Fruit fly (Drosophila melanogaster): ENCODE measurements around the gene cact.

The cact gene

DNA sequence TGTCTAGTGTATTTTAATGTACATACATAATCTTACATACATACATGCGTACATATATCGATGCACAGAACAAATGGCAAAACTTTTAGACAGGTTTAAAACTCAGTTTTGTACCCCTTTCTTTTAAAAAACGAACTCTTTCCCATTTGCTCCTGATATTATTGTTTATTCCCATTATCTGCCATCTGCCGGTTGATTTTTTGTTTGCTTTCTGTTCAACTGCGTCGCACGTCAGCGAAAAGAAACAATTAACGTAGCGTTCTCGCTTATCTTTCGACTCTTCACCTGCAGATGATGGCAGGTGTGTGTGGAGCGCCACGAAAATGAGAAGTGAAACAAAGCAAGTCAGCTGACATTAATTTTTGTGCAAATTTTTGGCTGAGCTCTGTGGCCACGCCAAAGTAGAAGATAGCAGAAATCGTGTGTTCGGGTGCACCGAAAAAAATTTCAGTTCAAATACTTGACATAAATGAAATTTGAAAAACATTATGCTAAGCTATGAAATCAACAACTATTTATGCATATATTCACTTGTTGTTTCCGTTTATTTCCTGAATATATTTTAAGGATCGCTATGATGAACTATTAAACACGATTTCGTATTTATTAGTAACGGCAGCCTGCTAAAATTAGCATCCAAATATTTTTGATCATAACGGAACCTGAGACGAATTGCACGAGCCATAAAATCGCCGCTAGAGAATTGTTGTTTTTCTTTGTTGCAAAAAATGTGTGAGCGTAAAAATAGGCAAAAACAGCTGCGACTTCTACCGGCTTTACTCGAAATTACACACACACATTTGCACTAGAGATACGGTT lies 55.1 kb downstream of the cact start (continued):
- TF ChIP-seq CG17612 (GFP tag; IDR thresholded peaks at IDR 0.05), result no peak
- no peak for TF ChIP-seq dan (GFP tag; IDR thresholded peaks at IDR 0.05)
- no peak for TF ChIP-seq CG7357 (GFP tag; IDR thresholded peaks at IDR 0.05)
- no peak for TF ChIP-seq exex (tag; optimal IDR thresholded peaks at IDR 0.05)
- TF ChIP-seq HLHmδ (GFP tag; optimal IDR thresholded peaks at IDR 0.05), result no peak
- TF ChIP-seq grau (tag; optimal IDR thresholded peaks at IDR 0.05), result peak; percentile 22
- TF ChIP-seq Hr78 (GFP tag; optimal IDR thresholded peaks at IDR 0.05), result no peak
- TF ChIP-seq CG12071 (GFP tag; optimal IDR thresholded peaks at IDR 0.05), result no peak
- TF ChIP-seq fd3F (GFP tag; optimal IDR thresholded peaks at IDR 0.05), result no peak
- TF ChIP-seq CG12744 (GFP tag; optimal IDR thresholded peaks at IDR 0.05), result no peak
- TF ChIP-seq CG2712 (tag; optimal IDR thresholded peaks at IDR 0.05), result peak; percentile 0
- TF ChIP-seq slou (GFP tag; optimal IDR thresholded peaks at IDR 0.05), result no peak
- no peak for TF ChIP-seq CG9215 (GFP tag; IDR thresholded peaks at IDR 0.05)
- peak; percentile 59 for TF ChIP-seq Ets65A (GFP tag)
- TF ChIP-seq CG31365 (tag; optimal IDR thresholded peaks at IDR 0.05), result no peak
- no peak for TF ChIP-seq kah (GFP tag; optimal IDR thresholded peaks at IDR 0.05)
- no peak for TF ChIP-seq Nf-YA (GFP tag; IDR thresholded peaks at IDR 0.05)
- no peak for TF ChIP-seq Hr39 (optimal IDR thresholded peaks at IDR 0.05)
- no peak for TF ChIP-seq run (tag; optimal IDR thresholded peaks at IDR 0.05)
- TF ChIP-seq crp (GFP tag; optimal IDR thresholded peaks at IDR 0.05), result no peak
- TF ChIP-seq dysf (GFP tag; IDR thresholded peaks at IDR 0.05), result no peak
- TF ChIP-seq ems (GFP tag; optimal IDR thresholded peaks at IDR 0.05), result no peak
- TF ChIP-seq chn (GFP tag; optimal IDR thresholded peaks at IDR 0.05), result no peak
- TF ChIP-seq CG7556 (GFP tag; optimal IDR thresholded peaks at IDR 0.05), result peak; percentile 22
- TF ChIP-seq nerfin-1 (tag; optimal IDR thresholded peaks at IDR 0.05), result no peak
- no peak for TF ChIP-seq CG4328 (GFP tag; optimal IDR thresholded peaks at IDR 0.05)
- TF ChIP-seq Xrp1 (GFP tag; IDR thresholded peaks at IDR 0.05), result no peak
- TF ChIP-seq NC2β (GFP tag; optimal IDR thresholded peaks at IDR 0.05), result no peak
- TF ChIP-seq ab (GFP tag; optimal IDR thresholded peaks at IDR 0.05), result no peak
- TF ChIP-seq sima (GFP tag; optimal IDR thresholded peaks at IDR 0.05), result no peak
- TF ChIP-seq Ada2b (GFP tag; IDR thresholded peaks at IDR 0.05), result no peak
- TF ChIP-seq tll (GFP tag; optimal IDR thresholded peaks at IDR 0.05), result peak in 1 of 2 experiments; percentile 46
- peak; percentile 6 for TF ChIP-seq Asciz (GFP tag; optimal IDR thresholded peaks at IDR 0.05)
- TF ChIP-seq CG9817 (tag; optimal IDR thresholded peaks at IDR 0.05), result no peak
- TF ChIP-seq Dfd (GFP tag; optimal IDR thresholded peaks at IDR 0.05), result no peak
- TF ChIP-seq CG3281 (GFP tag; optimal IDR thresholded peaks at IDR 0.05), result peak; percentile 67
- no peak for TF ChIP-seq CG18476 (GFP tag; optimal IDR thresholded peaks at IDR 0.05)
- TF ChIP-seq CG31224 (GFP tag; IDR thresholded peaks at IDR 0.05), result no peak
- peak; percentile 5 for TF ChIP-seq CG15514 (GFP tag; optimal IDR thresholded peaks at IDR 0.05)
- TF ChIP-seq CG4424 (GFP tag; optimal IDR thresholded peaks at IDR 0.05), result no peak
- TF ChIP-seq Sry-δ (GFP tag; optimal IDR thresholded peaks at IDR 0.05), result no peak
- no peak for TF ChIP-seq CG12769 (tag; optimal IDR thresholded peaks at IDR 0.05)
- no peak for TF ChIP-seq Gug (GFP tag; IDR thresholded peaks at IDR 0.05)
- no peak for TF ChIP-seq Awh (GFP tag; IDR thresholded peaks at IDR 0.05)
- no peak for TF ChIP-seq dmrt99B (tag; optimal IDR thresholded peaks at IDR 0.05)
- peak; percentile 37 for TF ChIP-seq Sox100B (GFP tag; optimal IDR thresholded peaks at IDR 0.05)
- no peak for TF ChIP-seq Gsc (GFP tag; IDR thresholded peaks at IDR 0.05)
- no peak for TF ChIP-seq repo (GFP tag; optimal IDR thresholded peaks at IDR 0.05)
- TF ChIP-seq aop (GFP tag; IDR thresholded peaks at IDR 0.05), result no peak
- TF ChIP-seq Jarid2 (GFP tag; optimal IDR thresholded peaks at IDR 0.05), result no peak

Measured in whole organism, embryonic.